Worm (Caenorhabditis elegans) whole organism, young adult: ENCODE results near the gene F43C9.2.

Experiments
- Y53F4B.3 ChIP-seq: fragments of 200-800 bp; sonication (Bioruptor generic); IDR thresholded peaks from 2 replicates; pipeline ENCODE4 v1.3.6; 2022; ENCODE audit warnings: missing genetic modification reagents, missing genetic modification characterization, missing compliant biosample characterization
- ama-1 ChIP-seq, 3 experiments: fragments of 150-350 bp in 1 of 3; sonication (generic microtip) in 2 of 3; optimal IDR thresholded peaks; 2 replicates each; lab custom pipeline; 2014 to 2018; ENCODE audit warnings: missing biosample characterization in 2 of 3, missing genetic modification characterization in 2 of 3, missing genetic modification reagents in 2 of 3
- bed-1 ChIP-seq: fragments of 200-800 bp; sonication (Bioruptor generic); IDR thresholded peaks from 2 replicates; pipeline ENCODE4 v1.3.6; 2022; ENCODE audit warnings: missing genetic modification reagents, missing genetic modification characterization, missing compliant biosample characterization
- egl-18 ChIP-seq: fragments of 200-800 bp; sonication (Bioruptor generic); IDR thresholded peaks from 2 replicates; pipeline ENCODE4 v1.3.6; 2022; ENCODE audit warnings: missing genetic modification reagents, missing genetic modification characterization, missing compliant biosample characterization
- hlh-12 ChIP-seq: sonication (generic microtip); optimal IDR thresholded peaks from 2 replicates; lab custom pipeline; 2016; ENCODE audit warnings: missing genetic modification characterization, missing compliant biosample characterization
- hlh-26 ChIP-seq: fragments of 200-800 bp; sonication (Bioruptor generic); conservative IDR thresholded peaks from 2 replicates; pipeline ENCODE4 v1.3.6; 2022; ENCODE audit warnings: missing genetic modification reagents, missing genetic modification characterization, missing compliant biosample characterization
- nhr-80 ChIP-seq: sonication (generic microtip); optimal IDR thresholded peaks from 2 replicates; lab custom pipeline; 2016; ENCODE audit warnings: missing genetic modification characterization, missing compliant biosample characterization
- ztf-28 ChIP-seq: fragments of 200-800 bp; sonication (Bioruptor generic); IDR thresholded peaks from 2 replicates; pipeline ENCODE4 v1.3.6; 2022; ENCODE audit warnings: missing genetic modification reagents, missing genetic modification characterization, missing compliant biosample characterization
- ztf-6 ChIP-seq: fragments of 200-800 bp; sonication (Bioruptor generic); IDR thresholded peaks from 2 replicates; pipeline ENCODE4 v1.3.6; 2022; ENCODE audit warnings: missing genetic modification reagents, missing genetic modification characterization, missing compliant biosample characterization

DNA sequence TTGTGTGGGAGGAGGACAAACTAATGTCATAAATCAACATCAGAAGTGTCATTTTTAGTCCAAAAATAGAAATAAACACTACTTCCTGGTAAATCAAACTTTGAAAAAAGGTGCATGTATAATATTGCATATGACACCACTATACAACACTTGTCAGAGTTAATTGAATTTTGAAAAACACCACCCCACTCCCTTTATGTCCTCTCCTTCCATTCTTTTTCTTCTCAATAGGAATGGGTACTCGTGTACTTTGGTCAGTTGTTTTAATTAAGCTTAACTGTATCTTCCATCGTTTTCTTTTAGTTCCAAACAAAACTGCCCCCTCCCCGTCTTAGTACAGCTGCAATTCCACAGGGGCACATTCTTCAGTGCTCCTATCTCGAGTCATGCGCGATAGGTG lies 4.1 kb downstream of the F43C9.2 start:
- TF ChIP-seq bed-1 (GFP tag; lab: Robert Waterston, UW) (no peak), egl-18 (GFP tag; lab: Robert Waterston, UW) (no peak), hlh-12 (tag; lab: Kevin White, UChicago) (no peak), hlh-26 (GFP tag; lab: Robert Waterston, UW) (no peak), ama-1 (optimal IDR thresholded peaks at IDR 0.05; lab: Kevin White, UChicago) (no peak), ama-1 (GFP tag; optimal IDR thresholded peaks at IDR 0.05; lab: Kevin White, UChicago) (no peak), ztf-6 (GFP tag; lab: Robert Waterston, UW) (no peak), ztf-28 (GFP tag; lab: Robert Waterston, UW) (no peak), Y53F4B.3 (GFP tag; lab: Robert Waterston, UW) (no peak), nhr-80 (no peak)
